Fruit fly (Drosophila melanogaster) whole organism, wandering third instar larva: ENCODE data around the gene CG3823.

Experiments used
- Abd-B ChIP-seq: fragments of >200 bp; optimal IDR thresholded peaks from 2 replicates; lab custom pipeline; 2017; ENCODE audit warnings: missing biosample characterization, missing genetic modification characterization
- CG32264 ChIP-seq: fragments of 200-800 bp; sonication (Bioruptor generic); optimal IDR thresholded peaks from 2 replicates; lab custom pipeline; 2016; ENCODE audit warnings: missing biosample characterization, missing genetic modification characterization
- CG9705 ChIP-seq: fragments of 200-800 bp; sonication (Bioruptor generic); optimal IDR thresholded peaks from 2 replicates; lab custom pipeline; 2018; ENCODE audit warnings: missing biosample characterization, mild to moderate bottlenecking, missing genetic modification characterization
- CrebA ChIP-seq: fragments of 200-800 bp; sonication (Bioruptor generic); optimal IDR thresholded peaks from 2 replicates; lab custom pipeline; 2016; ENCODE audit warnings: missing biosample characterization, mild to moderate bottlenecking, missing genetic modification characterization, borderline replicate concordance
- Dfd ChIP-seq: fragments of >200 bp; optimal IDR thresholded peaks from 2 replicates; lab custom pipeline; 2017; ENCODE audit warnings: missing biosample characterization, missing genetic modification characterization
- Dif ChIP-seq: fragments of 200-275, 200-300 bp; sonication (Bioruptor generic); optimal IDR thresholded peaks from 2 replicates; lab custom pipeline; 2018; ENCODE audit warnings: missing biosample characterization, missing genetic modification characterization; ENCODE audit not compliant: partially characterized antibody
- GATAd ChIP-seq: sonication (Bioruptor generic); optimal IDR thresholded peaks from 2 replicates; lab custom pipeline; 2016; ENCODE audit warnings: missing biosample characterization, missing genetic modification characterization
- HLH106 ChIP-seq: fragments of 200-800 bp; optimal IDR thresholded peaks from 3 replicates; lab custom pipeline; 2019; ENCODE audit warnings: missing biosample characterization, mild to moderate bottlenecking, missing genetic modification characterization, moderate library complexity
- Hr83 ChIP-seq: fragments of 200-300 bp; sonication (Bioruptor generic); optimal IDR thresholded peaks from 2 replicates; lab custom pipeline; 2016; ENCODE audit warnings: missing biosample characterization, mild to moderate bottlenecking, missing genetic modification characterization, moderate library complexity; ENCODE audit not compliant: poor library complexity, severe bottlenecking
- Jra ChIP-seq: sonication (Bioruptor generic); optimal IDR thresholded peaks from 2 replicates; lab custom pipeline; 2016; ENCODE audit warnings: missing biosample characterization, missing genetic modification characterization
- Mio ChIP-seq: sonication (Bioruptor generic); optimal IDR thresholded peaks from 2 replicates; lab custom pipeline; 2016; ENCODE audit warnings: missing biosample characterization, missing genetic modification characterization
- Myc ChIP-seq: fragments of >200 bp; optimal IDR thresholded peaks from 2 replicates; lab custom pipeline; 2017
- N ChIP-seq: fragments of >200 bp; optimal IDR thresholded peaks from 2 replicates; lab custom pipeline; 2018; ENCODE audit warnings: missing biosample characterization, missing external identifiers, missing genetic modification characterization
- OdsH ChIP-seq: fragments of 200-800 bp; sonication (Bioruptor generic); optimal IDR thresholded peaks from 2 replicates; lab custom pipeline; 2016; ENCODE audit warnings: missing biosample characterization, mild to moderate bottlenecking, missing genetic modification characterization
- Rel ChIP-seq, 2 experiments: fragments of 200-800 bp; sonication (Bioruptor generic) in 1 of 2; optimal IDR thresholded peaks; 2 replicates in 1 of 2; 3 replicates in 1 of 2; lab custom pipeline; 2016 to 2019; ENCODE audit warnings: mild to moderate bottlenecking in 2 of 2, missing biosample characterization in 2 of 2, missing genetic modification characterization in 2 of 2, moderate library complexity in 1 of 2
- Sp1 ChIP-seq: fragments of 200-800 bp; sonication (Bioruptor generic); optimal IDR thresholded peaks from 3 replicates; lab custom pipeline; 2019; ENCODE audit warnings: missing biosample characterization, mild to moderate bottlenecking, missing genetic modification characterization, moderate library complexity
- Vsx2 ChIP-seq: fragments of 200-300, 225-300 bp; sonication (Bioruptor generic); optimal IDR thresholded peaks from 2 replicates; lab custom pipeline; 2018; ENCODE audit warnings: missing biosample characterization, missing genetic modification characterization; ENCODE audit not compliant: partially characterized antibody
- br ChIP-seq: fragments of 200-800 bp; sonication (Bioruptor generic); optimal IDR thresholded peaks from 2 replicates; lab custom pipeline; 2016; ENCODE audit warnings: missing biosample characterization, missing genetic modification characterization
- brk ChIP-seq: fragments of 200-800 bp; sonication (Bioruptor generic); optimal IDR thresholded peaks from 2 replicates; lab custom pipeline; 2016; ENCODE audit warnings: missing biosample characterization, mild to moderate bottlenecking, missing genetic modification characterization
- dmrt93B ChIP-seq: fragments of 200-800 bp; sonication (Bioruptor generic); optimal IDR thresholded peaks from 2 replicates; lab custom pipeline; 2018; ENCODE audit warnings: missing biosample characterization, mild to moderate bottlenecking, missing genetic modification characterization
- dsf ChIP-seq: sonication (Bioruptor generic); optimal IDR thresholded peaks from 2 replicates; lab custom pipeline; 2016; ENCODE audit warnings: missing biosample characterization, missing genetic modification characterization, borderline replicate concordance
- ey ChIP-seq: fragments of 200-800 bp; sonication (Bioruptor generic); optimal IDR thresholded peaks from 2 replicates; lab custom pipeline; 2016; ENCODE audit warnings: missing biosample characterization, missing genetic modification characterization
- foxo ChIP-seq, 2 experiments: fragments of 200-800 bp; sonication (Bioruptor generic); optimal IDR thresholded peaks; 2 replicates in 1 of 2; 3 replicates in 1 of 2; lab custom pipeline; 2016 to 2017; ENCODE audit warnings: missing biosample characterization in 2 of 2, missing genetic modification characterization in 2 of 2
- fru ChIP-seq: fragments of 200-800 bp; sonication (Bioruptor generic); optimal IDR thresholded peaks from 3 replicates; lab custom pipeline; 2016; ENCODE audit warnings: missing biosample characterization, mild to moderate bottlenecking, missing genetic modification characterization
- h ChIP-seq: fragments of 200-800 bp; sonication (Bioruptor generic); optimal IDR thresholded peaks from 3 replicates; lab custom pipeline; 2016; ENCODE audit warnings: missing biosample characterization, mild to moderate bottlenecking, missing genetic modification characterization
- jim ChIP-seq: fragments of 175-275, 200-325 bp; sonication (Bioruptor generic); optimal IDR thresholded peaks from 2 replicates; lab custom pipeline; 2016; ENCODE audit warnings: missing biosample characterization, mild to moderate bottlenecking, missing genetic modification characterization
- lola ChIP-seq: fragments of >200 bp; optimal IDR thresholded peaks from 2 replicates; lab custom pipeline; 2017; ENCODE audit warnings: missing biosample characterization, missing genetic modification characterization
- pan ChIP-seq: fragments of >200 bp; optimal IDR thresholded peaks from 2 replicates; lab custom pipeline; 2017
- psq ChIP-seq: fragments of 200-800 bp; sonication (Bioruptor generic); optimal IDR thresholded peaks from 3 replicates; lab custom pipeline; 2017; ENCODE audit warnings: missing biosample characterization, mild to moderate bottlenecking, missing genetic modification characterization, moderate library complexity
- rgr ChIP-seq: fragments of 200-800 bp; sonication (Bioruptor generic); optimal IDR thresholded peaks from 3 replicates; lab custom pipeline; 2016; ENCODE audit warnings: missing biosample characterization, mild to moderate bottlenecking, missing genetic modification characterization
- sage ChIP-seq: fragments of 200-800 bp; sonication (Bioruptor generic); optimal IDR thresholded peaks from 2 replicates; lab custom pipeline; 2016; ENCODE audit warnings: missing biosample characterization, mild to moderate bottlenecking, missing genetic modification characterization
- sv ChIP-seq: fragments of 200-800 bp; sonication (Bioruptor generic); optimal IDR thresholded peaks from 3 replicates; lab custom pipeline; 2016; ENCODE audit warnings: missing biosample characterization, missing genetic modification characterization
- tai ChIP-seq: sonication (Bioruptor generic); optimal IDR thresholded peaks from 2 replicates; lab custom pipeline; 2016; ENCODE audit warnings: missing biosample characterization, missing genetic modification characterization
- usp ChIP-seq: fragments of >200 bp; optimal IDR thresholded peaks from 2 replicates; lab custom pipeline; 2017; ENCODE audit warnings: missing biosample characterization, missing genetic modification characterization

Gene CG3823

dm6 chrX:6287842-6288241 lies 15.9 kb upstream of the CG3823 start, which contains the start of the genes Top3beta and wuho (continued):
- TF ChIP-seq tai (GFP tag; lab: Kevin White, UChicago) (no peak), dsf (GFP tag; lab: Kevin White, UChicago) (no peak), Mio (GFP tag; lab: Kevin White, UChicago) (no peak), sage (GFP tag; lab: Kevin White, UChicago) (no peak), lola (GFP tag; lab: Kevin White, UChicago) (no peak), CrebA (no peak), Jra (GFP tag; lab: Kevin White, UChicago) (no peak), pan (lab: Kevin White, UChicago) (no peak), Dfd (no peak)
- TF ChIP-seq, all 38 proteins: peak for 12

dm6 chrX:6291083-6291699 lies 12.6 kb upstream of the CG3823 start, which contains the start of the genes Rpt4 and mldr:
Rpt4 (minus strand) TSS chrX:6291245.
mldr (plus strand) TSS chrX:6291303.
- no peak for TF ChIP-seq HLH106 (tag; lab: Kevin White, UChicago)
- no peak for TF ChIP-seq Rel (GFP tag; optimal IDR thresholded peaks at IDR 0.05; lab: Kevin White, UChicago)
- TF ChIP-seq Rel (tag; optimal IDR thresholded peaks at IDR 0.05; lab: Kevin White, UChicago) = peak; percentile 53
- TF ChIP-seq Mio (GFP tag; lab: Kevin White, UChicago) = no peak
- peak; percentile 18 for TF ChIP-seq Sp1
- no peak for TF ChIP-seq lola (GFP tag; lab: Kevin White, UChicago)
- no peak for TF ChIP-seq sv (GFP tag; lab: Kevin White, UChicago)
- peak; percentile 5 for TF ChIP-seq Hr83
- no peak for TF ChIP-seq Dfd

dm6 chrX:6294243-6294642 lies 9.5 kb upstream of the CG3823 start, which contains the start of gene CG15892:
CG15892 (minus strand) TSS chrX:6294343.
- TF ChIP-seq Myc (lab: Kevin White, UChicago) (no peak), N (no peak), CrebA (no peak), CG32264 (GFP tag; lab: Kevin White, UChicago) (no peak), Dfd (no peak)

DNA sequence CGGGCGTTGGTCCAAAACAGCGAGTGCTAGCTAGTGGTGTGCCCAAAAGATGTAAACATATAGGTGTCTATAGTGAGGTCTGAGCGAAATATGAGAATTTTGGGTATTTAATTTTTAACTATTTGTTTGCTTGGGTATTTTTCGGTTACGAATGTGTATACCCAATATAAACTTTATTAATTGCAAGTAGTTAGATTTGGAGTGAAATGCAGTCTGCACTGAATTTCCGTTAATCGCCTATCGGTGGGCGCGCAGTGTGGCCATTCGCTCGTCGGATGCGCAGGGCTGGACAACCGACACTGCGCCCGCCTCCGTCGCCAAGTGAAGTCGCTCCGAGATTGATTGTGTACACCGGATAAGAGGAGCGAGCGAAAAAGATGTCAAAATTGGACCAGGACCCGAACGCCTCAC lies 8.6 kb upstream of the CG3823 start, which contains the start of the genes CG15891 and CG3815:
Gene CG15891, minus strand, starts transcription at position 217 of the 411 bp plus-strand sequence.
Gene CG3815, plus strand, starts transcription at position 261 of the 411 bp plus-strand sequence.
- TF ChIP-seq Dif (GFP tag; lab: Kevin White, UChicago) = no peak
- TF ChIP-seq rgr (GFP tag; lab: Kevin White, UChicago) = peak; percentile 51
- TF ChIP-seq dsf (GFP tag; lab: Kevin White, UChicago) = no peak
- TF ChIP-seq Dfd = no peak
- TF ChIP-seq lola (GFP tag; lab: Kevin White, UChicago) = no peak
- no peak for TF ChIP-seq CrebA
- TF ChIP-seq HLH106 (tag; lab: Kevin White, UChicago) = peak; percentile 77
- no peak for TF ChIP-seq br (GFP tag; lab: Kevin White, UChicago)
- peak; percentile 22 for TF ChIP-seq ey
- peak; percentile 31 for TF ChIP-seq psq (GFP tag; lab: Kevin White, UChicago)
- TF ChIP-seq pan (lab: Kevin White, UChicago) = no peak
- no peak for TF ChIP-seq Rel (GFP tag; optimal IDR thresholded peaks at IDR 0.05; lab: Kevin White, UChicago)
- TF ChIP-seq Rel (tag; optimal IDR thresholded peaks at IDR 0.05; lab: Kevin White, UChicago) = peak; percentile 43
- no peak for TF ChIP-seq Jra (GFP tag; lab: Kevin White, UChicago)
- TF ChIP-seq Sp1 = peak; percentile 71
- TF ChIP-seq sage (GFP tag; lab: Kevin White, UChicago) = no peak
- no peak for TF ChIP-seq fru (GFP tag; lab: Kevin White, UChicago)
- no peak for TF ChIP-seq OdsH (GFP tag; lab: Kevin White, UChicago)
- no peak for TF ChIP-seq Vsx2 (GFP tag; lab: Kevin White, UChicago)
- peak; percentile 49 for TF ChIP-seq CG9705 (GFP tag; lab: Kevin White, UChicago)
- peak; percentile 57 for TF ChIP-seq h (GFP tag; lab: Kevin White, UChicago)
- peak in 1 of 2 experiments; percentile 63 for TF ChIP-seq foxo (GFP tag; optimal IDR thresholded peaks at IDR 0.05; lab: Kevin White, UChicago)
- TF ChIP-seq jim (GFP tag; lab: Kevin White, UChicago) = no peak
- TF ChIP-seq GATAd (GFP tag; lab: Kevin White, UChicago) = no peak
- peak; percentile 99 for TF ChIP-seq Myc (lab: Kevin White, UChicago)
- TF ChIP-seq usp = no peak
- no peak for TF ChIP-seq CG32264 (GFP tag; lab: Kevin White, UChicago)
- TF ChIP-seq dmrt93B (GFP tag; lab: Kevin White, UChicago) = no peak
- TF ChIP-seq Abd-B = no peak
- no peak for TF ChIP-seq N
- no peak for TF ChIP-seq brk
